Worm (Caenorhabditis elegans): Measurements from ENCODE around the gene rpia-1.

rpia-1 gene

ce11 chrIII:7083106-7083505 is 39.8 kb upstream of the rpia-1 start:
- TF ChIP-seq pha-4 (tag; optimal IDR thresholded peaks at IDR 0.05) = no peak

ce11 chrIII:7084908-7085307 is 38.0 kb upstream of the rpia-1 start, which contains the start of gene tofu-7:
Gene tofu-7 (minus strand): TSS chrIII:7085018.
- TF ChIP-seq ceh-18 (tag; optimal IDR thresholded peaks at IDR 0.05) (no peak), K02D7.2 (tag; optimal IDR thresholded peaks at IDR 0.05) (no peak), dmd-4 (tag; optimal IDR thresholded peaks at IDR 0.05; ENCODE audit: borderline replicate concordance) (no peak), dve-1 (tag; optimal IDR thresholded peaks at IDR 0.05) (no peak), pag-3 (tag; optimal IDR thresholded peaks at IDR 0.05; ENCODE audit: borderline replicate concordance) (no peak), unc-42 (tag; optimal IDR thresholded peaks at IDR 0.05) (no peak), tbx-7 (tag; optimal IDR thresholded peaks at IDR 0.05) (no peak), ceh-14 (tag; optimal IDR thresholded peaks at IDR 0.05) (no peak), fax-1 (tag; optimal IDR thresholded peaks at IDR 0.05) (no peak), che-1 (tag; optimal IDR thresholded peaks at IDR 0.05) (no peak), hlh-8 (tag; optimal IDR thresholded peaks at IDR 0.05) (no peak), nhr-11 (tag; optimal IDR thresholded peaks at IDR 0.05) (no peak), syd-9 (tag; optimal IDR thresholded peaks at IDR 0.05) (no peak), hlh-30 (tag; optimal IDR thresholded peaks at IDR 0.05; ENCODE audit: insufficient read depth) (no peak), pat-9 (tag; optimal IDR thresholded peaks at IDR 0.05) (no peak), lin-11 (tag; optimal IDR thresholded peaks at IDR 0.05) (no peak), ceh-6 (GFP tag; optimal IDR thresholded peaks at IDR 0.05) (no peak), ref-2 (tag; optimal IDR thresholded peaks at IDR 0.05) (no peak)

- no peak for TF ChIP-seq dve-1 (tag; optimal IDR thresholded peaks at IDR 0.05)
- TF ChIP-seq unc-86 (tag; optimal IDR thresholded peaks at IDR 0.05) = no peak
- TF ChIP-seq unc-55 (GFP tag; optimal IDR thresholded peaks at IDR 0.05) = no peak
- TF ChIP-seq che-1 (tag; optimal IDR thresholded peaks at IDR 0.05) = no peak
- TF ChIP-seq sox-4 (tag; optimal IDR thresholded peaks at IDR 0.05) = no peak
- TF ChIP-seq eyg-1 (tag; optimal IDR thresholded peaks at IDR 0.05) = no peak
- no peak for TF ChIP-seq zip-5 (tag; optimal IDR thresholded peaks at IDR 0.05)
- TF ChIP-seq rnt-1 (tag; optimal IDR thresholded peaks at IDR 0.05) = no peak
- no peak for TF ChIP-seq odd-2 (tag; optimal IDR thresholded peaks at IDR 0.05)
- TF ChIP-seq fkh-6 (tag; optimal IDR thresholded peaks at IDR 0.05) = no peak
- no peak for TF ChIP-seq tbx-7 (tag; optimal IDR thresholded peaks at IDR 0.05)
These were observed 35.7 kb upstream of the rpia-1 start for ce11 chrIII:7087180-7087579.

ce11 chrIII:7087691-7088323 is 35.1 kb upstream of the rpia-1 start, which contains the start of gene fubl-2:
Gene fubl-2 (minus strand): TSS chrIII:7087741.
- TF ChIP-seq elt-2 (tag; optimal IDR thresholded peaks at IDR 0.05) (peak; percentile 48), T23F11.4 (GFP tag; optimal IDR thresholded peaks at IDR 0.05) (no peak), unc-86 (tag; optimal IDR thresholded peaks at IDR 0.05) (no peak), Y22D7AL.16 (tag; optimal IDR thresholded peaks at IDR 0.05) (no peak), ahr-1 (tag; optimal IDR thresholded peaks at IDR 0.05) (no peak), unc-55 (GFP tag; optimal IDR thresholded peaks at IDR 0.05) (no peak), gmeb-2 (tag; optimal IDR thresholded peaks at IDR 0.05) (no peak), K02D7.2 (tag; optimal IDR thresholded peaks at IDR 0.05) (no peak), fax-1 (tag; optimal IDR thresholded peaks at IDR 0.05) (peak; percentile 18), ceh-45 (GFP tag; IDR thresholded peaks at IDR 0.05) (no peak), ceh-14 (tag; optimal IDR thresholded peaks at IDR 0.05) (no peak), hlh-6 (tag; optimal IDR thresholded peaks at IDR 0.05) (no peak), tbx-2 (tag; optimal IDR thresholded peaks at IDR 0.05) (no peak), ets-4 (tag; optimal IDR thresholded peaks at IDR 0.05) (peak; percentile 79), lin-11 (tag; optimal IDR thresholded peaks at IDR 0.05) (no peak), fkh-10 (GFP tag; optimal IDR thresholded peaks at IDR 0.05) (no peak), fkh-6 (tag; optimal IDR thresholded peaks at IDR 0.05) (peak; percentile 42), C08G9.2 (tag; optimal IDR thresholded peaks at IDR 0.05) (peak; percentile 79), eyg-1 (tag; optimal IDR thresholded peaks at IDR 0.05) (no peak), sdc-2 (tag; optimal IDR thresholded peaks at IDR 0.05) (no peak), pha-4 (tag; optimal IDR thresholded peaks at IDR 0.05) (no peak), ceh-48 (tag; optimal IDR thresholded peaks at IDR 0.05) (peak; percentile 73), hlh-8 (tag; optimal IDR thresholded peaks at IDR 0.05) (peak; percentile 6), sox-2 (GFP tag; IDR thresholded peaks at IDR 0.05) (no peak), hlh-15 (tag; optimal IDR thresholded peaks at IDR 0.05) (no peak), pha-2 (tag; optimal IDR thresholded peaks at IDR 0.05) (no peak), pqm-1 (tag; optimal IDR thresholded peaks at IDR 0.05) (no peak), ceh-24 (tag; optimal IDR thresholded peaks at IDR 0.05) (no peak), dmd-4 (tag; optimal IDR thresholded peaks at IDR 0.05; ENCODE audit: borderline replicate concordance) (no peak), ceh-18 (tag; optimal IDR thresholded peaks at IDR 0.05) (no peak), pat-9 (tag; optimal IDR thresholded peaks at IDR 0.05) (no peak)

Measured in whole organism, late embryonic.